Fruit fly (Drosophila melanogaster) whole organism, embryonic: ENCODE results near the gene CG34268.
A peak's percentile ranks its signal among the peaks of the same experiment; 100 is the strongest.

Experiments
- Blimp-1 ChIP-seq: fragments of 200-800 bp; sonication (Bioruptor generic); optimal IDR thresholded peaks from 3 replicates; lab custom pipeline; 2018; ENCODE audit warnings: missing biosample characterization, missing genetic modification characterization, mild to moderate bottlenecking, moderate library complexity, missing genetic modification reagents
- CG10209 ChIP-seq: fragments of 200-800 bp; sonication (Bioruptor generic); optimal IDR thresholded peaks from 3 replicates; lab custom pipeline; 2017; ENCODE audit warnings: missing biosample characterization, mild to moderate bottlenecking, missing genetic modification characterization, missing genetic modification reagents
- CG12769 ChIP-seq: fragments of 200-800 bp; sonication (Bioruptor generic); optimal IDR thresholded peaks from 2 replicates; lab custom pipeline; 2019; ENCODE audit warnings: missing biosample characterization, mild to moderate bottlenecking, missing genetic modification characterization, moderate library complexity
- CG14965 ChIP-seq: fragments of 200-800 bp; sonication (Bioruptor generic); optimal IDR thresholded peaks from 2 replicates; lab custom pipeline; 2016; ENCODE audit warnings: missing biosample characterization, missing genetic modification characterization, borderline replicate concordance
- CG15479 ChIP-seq: fragments of 200-800 bp; sonication (Bioruptor generic); optimal IDR thresholded peaks from 3 replicates; lab custom pipeline; 2019; ENCODE audit warnings: missing biosample characterization, mild to moderate bottlenecking, missing genetic modification characterization, moderate library complexity
- CG15696 ChIP-seq: fragments of 200-800 bp; sonication (Bioruptor generic); optimal IDR thresholded peaks from 2 replicates; lab custom pipeline; 2019; ENCODE audit warnings: missing biosample characterization, mild to moderate bottlenecking, missing genetic modification characterization, moderate library complexity
- CG1603 ChIP-seq: fragments of 200-800 bp; sonication (Bioruptor generic); optimal IDR thresholded peaks from 2 replicates; lab custom pipeline; 2019; ENCODE audit warnings: missing biosample characterization, mild to moderate bottlenecking, missing genetic modification characterization, moderate library complexity
- CG16813 ChIP-seq: fragments of 200-800 bp; sonication (Bioruptor generic); IDR thresholded peaks from 3 replicates; pipeline ENCODE4 v1.3.6; 2022; ENCODE audit warnings: missing biosample characterization, missing genetic modification characterization; ENCODE audit not compliant: partially characterized antibody
- CG3065 ChIP-seq: fragments of 200-800 bp; sonication (Bioruptor generic); optimal IDR thresholded peaks from 2 replicates; lab custom pipeline; 2016; ENCODE audit warnings: missing biosample characterization, missing genetic modification characterization
- CG3281 ChIP-seq: fragments of 200-800 bp; sonication (Bioruptor generic); optimal IDR thresholded peaks from 3 replicates; lab custom pipeline; 2017; ENCODE audit warnings: missing biosample characterization, mild to moderate bottlenecking, missing genetic modification characterization
- CG34224 ChIP-seq: fragments of 200-800 bp; sonication (Bioruptor generic); IDR thresholded peaks from 3 replicates; pipeline ENCODE4 v1.3.6; 2022; ENCODE audit warnings: missing biosample characterization, missing genetic modification characterization; ENCODE audit not compliant: partially characterized antibody
- CG3838 ChIP-seq: fragments of 200-800 bp; sonication (Bioruptor generic); optimal IDR thresholded peaks from 3 replicates; lab custom pipeline; 2016; ENCODE audit warnings: missing biosample characterization, missing genetic modification characterization
- CG4282 ChIP-seq: fragments of 200-800 bp; sonication (Bioruptor generic); optimal IDR thresholded peaks from 2 replicates; lab custom pipeline; 2016; ENCODE audit warnings: missing biosample characterization, missing genetic modification characterization
- CG6791 ChIP-seq: fragments of 200-800 bp; sonication (Bioruptor generic); IDR thresholded peaks from 3 replicates; pipeline ENCODE4 v1.3.6; 2022; ENCODE audit warnings: missing biosample characterization, missing genetic modification characterization; ENCODE audit not compliant: partially characterized antibody
- CG8290 ChIP-seq, 3 experiments: fragments of 200-800 bp; sonication (Bioruptor generic); optimal IDR thresholded peaks; 2 replicates each; lab custom pipeline; 2016 to 2019; ENCODE audit warnings: missing biosample characterization in 3 of 3, missing genetic modification characterization in 3 of 3, mild to moderate bottlenecking in 2 of 3, moderate library complexity in 1 of 3
- CG9215 ChIP-seq: fragments of 200-800 bp; sonication (Bioruptor generic); IDR thresholded peaks from 2 replicates; pipeline ENCODE4 v1.3.6; 2022; ENCODE audit warnings: missing biosample characterization, missing genetic modification characterization
- CTCF ChIP-seq: fragments of 200-800 bp; sonication (Bioruptor generic); optimal IDR thresholded peaks from 2 replicates; lab custom pipeline; 2017; ENCODE audit warnings: missing biosample characterization, mild to moderate bottlenecking, missing genetic modification characterization, moderate library complexity
- D19A ChIP-seq: fragments of 200-800 bp; optimal IDR thresholded peaks from 3 replicates; lab custom pipeline; 2019; ENCODE audit warnings: missing biosample characterization, mild to moderate bottlenecking, missing genetic modification characterization, moderate library complexity
- Drgx ChIP-seq: fragments of 200-800 bp; sonication (Bioruptor generic); IDR thresholded peaks from 2 replicates; pipeline ENCODE4 v1.3.6; 2022; ENCODE audit warnings: missing biosample characterization, missing genetic modification characterization
- Elba2 ChIP-seq: fragments of 200-800 bp; sonication (Bioruptor generic); optimal IDR thresholded peaks from 3 replicates; lab custom pipeline; 2016; ENCODE audit warnings: missing biosample characterization, missing genetic modification characterization
- Ets65A ChIP-seq: fragments of 200-800 bp; sonication (Bioruptor generic); peaks from one replicate; lab custom pipeline; 2016; ENCODE audit warnings: missing biosample characterization, missing genetic modification characterization
- NFAT ChIP-seq: fragments of 200-800 bp; sonication (Bioruptor generic); IDR thresholded peaks from 2 replicates; pipeline ENCODE4 v1.3.6; 2022; ENCODE audit warnings: missing biosample characterization, missing genetic modification characterization
- Neu2 ChIP-seq: fragments of 200-800 bp; sonication (Bioruptor generic); optimal IDR thresholded peaks from 3 replicates; lab custom pipeline; 2016; ENCODE audit warnings: missing biosample characterization, missing genetic modification characterization, borderline replicate concordance
- Oaz ChIP-seq: fragments of 200-800 bp; sonication (Bioruptor generic); IDR thresholded peaks from 2 replicates; pipeline ENCODE4 v1.3.6; 2022; ENCODE audit warnings: missing biosample characterization, missing genetic modification characterization
- Opbp ChIP-seq: fragments of 200-800 bp; sonication (Bioruptor generic); IDR thresholded peaks from 3 replicates; pipeline ENCODE4 v1.3.6; 2022; ENCODE audit warnings: missing biosample characterization, missing genetic modification characterization; ENCODE audit not compliant: partially characterized antibody
- PHDP ChIP-seq: fragments of 200-800 bp; sonication (Bioruptor generic); optimal IDR thresholded peaks from 3 replicates; lab custom pipeline; 2018; ENCODE audit warnings: missing biosample characterization, mild to moderate bottlenecking, missing genetic modification characterization, moderate library complexity
- Scr ChIP-seq: fragments of 200-800 bp; sonication (Bioruptor generic); IDR thresholded peaks from 2 replicates; pipeline ENCODE4 v1.3.6; 2022; ENCODE audit warnings: missing biosample characterization, missing genetic modification characterization; ENCODE audit not compliant: partially characterized antibody
- Sry-β ChIP-seq: fragments of 200-800 bp; sonication (Bioruptor generic); optimal IDR thresholded peaks from 2 replicates; lab custom pipeline; 2018; ENCODE audit warnings: missing biosample characterization, mild to moderate bottlenecking, missing genetic modification characterization, moderate library complexity
- bbx ChIP-seq: fragments of 200-800 bp; sonication (Bioruptor generic); IDR thresholded peaks from 2 replicates; pipeline ENCODE4 v1.3.6; 2022; ENCODE audit warnings: missing biosample characterization, missing genetic modification characterization; ENCODE audit not compliant: partially characterized antibody
- bigmax ChIP-seq: fragments of 200-800 bp; sonication (Bioruptor generic); optimal IDR thresholded peaks from 2 replicates; lab custom pipeline; 2018; ENCODE audit warnings: missing biosample characterization, mild to moderate bottlenecking, missing genetic modification characterization
- cad ChIP-seq: fragments of >200 bp; optimal IDR thresholded peaks from 2 replicates; lab custom pipeline; 2017; ENCODE audit warnings: missing biosample characterization, missing genetic modification characterization
- chn ChIP-seq: fragments of 200-800 bp; sonication (Bioruptor generic); optimal IDR thresholded peaks from 2 replicates; lab custom pipeline; 2016; ENCODE audit warnings: missing biosample characterization, missing genetic modification characterization
- cwo ChIP-seq: fragments of 200-800 bp; sonication (Bioruptor generic); optimal IDR thresholded peaks from 3 replicates; lab custom pipeline; 2017; ENCODE audit warnings: missing biosample characterization, missing genetic modification characterization, mild to moderate bottlenecking, moderate library complexity, missing genetic modification reagents
- dmrt99B ChIP-seq: fragments of 200-800 bp; sonication (Bioruptor generic); optimal IDR thresholded peaks from 2 replicates; lab custom pipeline; 2018; ENCODE audit warnings: missing biosample characterization, mild to moderate bottlenecking, missing genetic modification characterization, moderate library complexity
- grau ChIP-seq: fragments of 200-800 bp; optimal IDR thresholded peaks from 3 replicates; lab custom pipeline; 2019; ENCODE audit warnings: missing biosample characterization, mild to moderate bottlenecking, missing genetic modification characterization, moderate library complexity
- gro ChIP-seq: fragments of 200-800 bp; sonication (Bioruptor generic); optimal IDR thresholded peaks from 2 replicates; lab custom pipeline; 2016; ENCODE audit warnings: missing biosample characterization, missing genetic modification characterization
- klu ChIP-seq: fragments of 200-800 bp; sonication (Bioruptor generic); IDR thresholded peaks from 2 replicates; pipeline ENCODE4 v1.3.6; 2022; ENCODE audit warnings: missing biosample characterization, missing genetic modification characterization
- nerfin-2 ChIP-seq: fragments of 200-800 bp; sonication (Bioruptor generic); IDR thresholded peaks from 2 replicates; pipeline ENCODE4 v1.3.6; 2022; ENCODE audit warnings: missing biosample characterization, missing genetic modification characterization; ENCODE audit not compliant: partially characterized antibody
- row ChIP-seq: fragments of 200-800 bp; sonication (Bioruptor generic); IDR thresholded peaks from 3 replicates; pipeline ENCODE4 v1.3.6; 2022; ENCODE audit warnings: missing biosample characterization, missing genetic modification characterization
- stwl ChIP-seq: fragments of 200-800 bp; sonication (Bioruptor generic); optimal IDR thresholded peaks from 3 replicates; lab custom pipeline; 2018; ENCODE audit warnings: missing biosample characterization, mild to moderate bottlenecking, missing genetic modification characterization, moderate library complexity
- usp ChIP-seq: fragments of >200 bp; optimal IDR thresholded peaks from 2 replicates; lab custom pipeline; 2017; ENCODE audit warnings: missing biosample characterization, missing genetic modification characterization
- zfh1 ChIP-seq: fragments of 200-800 bp; sonication (Bioruptor generic); IDR thresholded peaks from 3 replicates; pipeline ENCODE4 v1.3.6; 2022; ENCODE audit warnings: missing biosample characterization, missing genetic modification characterization

Gene CG34268

dm6 chr3L:505782-506408, 5.1 kb downstream of the CG34268 start (continued):
- TF ChIP-seq CG34224 = no peak
- TF ChIP-seq CG15696 (tag; lab: Kevin White, UChicago) = peak; percentile 81
- TF ChIP-seq chn (GFP tag; lab: Kevin White, UChicago) = peak; percentile 71
- TF ChIP-seq Oaz (GFP tag; lab: Robert Waterston, UW) = 0 out of 2 replicates have a peak, but pooled peaks have one; percentile 51
- peak; percentile 62 for TF ChIP-seq dmrt99B
- no peak for TF ChIP-seq klu
- TF ChIP-seq CG3065 (GFP tag; lab: Kevin White, UChicago) = peak; percentile 71
- peak; percentile 68 for TF ChIP-seq CG12769 (tag; lab: Kevin White, UChicago)
- TF ChIP-seq CG3281 (GFP tag; lab: Kevin White, UChicago) = peak; percentile 26
- TF ChIP-seq grau (tag; lab: Kevin White, UChicago) = peak; percentile 65
- no peak for TF ChIP-seq cwo (GFP tag; lab: Kevin White, UChicago)
- TF ChIP-seq Neu2 (GFP tag; lab: Kevin White, UChicago) = no peak
- TF ChIP-seq CG1603 (tag; lab: Kevin White, UChicago) = peak; percentile 76
- TF ChIP-seq Blimp-1 (GFP tag; lab: Kevin White, UChicago) = peak; percentile 25
- peak; percentile 50 for TF ChIP-seq PHDP
- peak; percentile 92 for TF ChIP-seq NFAT (GFP tag; lab: Robert Waterston, UW)
- peak; percentile 46 for TF ChIP-seq Elba2 (GFP tag; lab: Kevin White, UChicago)
- peak; percentile 29 for TF ChIP-seq CG4282 (GFP tag; lab: Kevin White, UChicago)
- TF ChIP-seq CG3838 (GFP tag; lab: Kevin White, UChicago) = peak; percentile 62

DNA sequence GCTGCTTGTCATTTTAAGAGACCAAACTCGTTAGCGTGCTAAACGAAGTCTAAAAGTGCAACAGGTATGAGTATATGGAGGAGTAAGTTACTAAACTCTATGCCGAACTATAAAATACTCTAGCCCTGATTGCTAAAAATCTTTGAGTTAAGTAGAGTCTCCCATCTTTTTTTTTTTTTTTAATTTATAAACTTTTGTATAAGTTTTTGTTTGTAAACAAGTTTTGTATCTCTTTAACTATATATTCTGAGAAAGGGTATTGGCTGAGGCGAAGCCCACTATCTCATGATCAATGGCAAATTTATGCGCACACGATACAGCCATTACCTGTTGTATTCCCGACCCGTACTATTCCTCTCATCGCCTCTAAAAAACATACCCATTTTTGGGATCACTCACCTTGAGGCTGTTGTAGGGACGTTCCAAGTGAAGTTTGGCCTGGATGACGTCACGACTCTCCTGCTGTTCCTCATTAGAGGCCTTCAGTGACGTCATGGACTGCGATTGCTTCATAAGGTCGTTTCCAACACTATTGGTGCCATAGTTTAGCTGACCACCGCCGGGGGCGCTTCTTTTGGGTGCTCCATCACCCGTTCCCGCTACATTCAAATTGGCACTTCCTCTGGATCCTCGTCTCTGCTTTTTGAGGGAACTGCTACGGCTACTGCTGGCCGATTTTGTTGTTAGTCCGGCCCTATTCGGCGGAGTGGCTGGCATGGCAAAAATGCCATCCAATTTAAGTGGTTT, 7.0 kb downstream of the CG34268 start:
- TF ChIP-seq CG12769 (tag; lab: Kevin White, UChicago) = no peak
- peak; percentile 51; the same call in 1 of the 3 replicates for TF ChIP-seq Opbp (GFP tag; lab: Robert Waterston, UW)
- no peak for TF ChIP-seq CG34224
- TF ChIP-seq CG16813 (GFP tag; lab: Robert Waterston, UW) = peak; percentile 42; the same call in 2 of the 3 replicates
- TF ChIP-seq CG9215 (GFP tag; lab: Robert Waterston, UW) = no peak
- TF ChIP-seq stwl (tag; lab: Kevin White, UChicago) = peak; percentile 97
- TF ChIP-seq row = 0 out of 3 replicates have a peak, but pooled peaks have one; percentile 9
- TF ChIP-seq Scr (GFP tag; lab: Robert Waterston, UW) = 0 out of 2 replicates have a peak, but pooled peaks have one; percentile 11
- no peak for TF ChIP-seq CG10209 (GFP tag; lab: Kevin White, UChicago)
- TF ChIP-seq Sry-β (GFP tag; lab: Kevin White, UChicago) = no peak
- TF ChIP-seq gro (GFP tag; lab: Kevin White, UChicago) = no peak
- TF ChIP-seq CG15479 (GFP tag; lab: Kevin White, UChicago) = no peak
- peak; percentile 55 for TF ChIP-seq Drgx (GFP tag; lab: Robert Waterston, UW)
- TF ChIP-seq Ets65A (GFP tag; lab: Kevin White, UChicago) = peak; percentile 39
- TF ChIP-seq CG8290 (GFP tag; optimal IDR thresholded peaks at IDR 0.05; lab: Kevin White, UChicago) = peak; percentile 0
- no peak for TF ChIP-seq CG8290 (tag; optimal IDR thresholded peaks at IDR 0.05; lab: Kevin White, UChicago)
- TF ChIP-seq bbx (GFP tag; lab: Robert Waterston, UW) = 0 out of 2 replicates have a peak, but pooled peaks have one; percentile 28
- TF ChIP-seq CG6791 (GFP tag; lab: Robert Waterston, UW) = peak; percentile 63; the same call in 2 of the 3 replicates
- TF ChIP-seq zfh1 = 0 out of 3 replicates have a peak, but pooled peaks have one; percentile 38
- TF ChIP-seq cad (GFP tag; lab: Kevin White, UChicago) = no peak
- TF ChIP-seq nerfin-2 (GFP tag; lab: Robert Waterston, UW) = peak; percentile 41
- peak; percentile 40 for TF ChIP-seq D19A
- no peak for TF ChIP-seq bigmax (GFP tag; lab: Kevin White, UChicago)
- peak; percentile 46 for TF ChIP-seq CG14965 (GFP tag; lab: Kevin White, UChicago)
- TF ChIP-seq CTCF = peak; percentile 77
- TF ChIP-seq usp (GFP tag; lab: Kevin White, UChicago) = no peak
